Worm (Caenorhabditis elegans) whole organism, late embryonic: ENCODE measurements around the gene col-38.

Experiments used
- C38D4.7 ChIP-seq: fragments of 200-800 bp; sonication (Bioruptor generic); optimal IDR thresholded peaks from 2 replicates; lab custom pipeline; 2018; ENCODE audit warnings: mild to moderate bottlenecking, missing genetic modification characterization, moderate library complexity, missing compliant biosample characterization
- F13H6.1 ChIP-seq: sonication (generic microtip); optimal IDR thresholded peaks from 2 replicates; lab custom pipeline; 2016; ENCODE audit warnings: missing genetic modification characterization, missing compliant biosample characterization
- K02D7.2 ChIP-seq: sonication (generic microtip); optimal IDR thresholded peaks from 2 replicates; lab custom pipeline; 2017; ENCODE audit warnings: mild to moderate bottlenecking, missing genetic modification characterization, missing compliant biosample characterization
- Y22D7AL.16 ChIP-seq: sonication (generic microtip); optimal IDR thresholded peaks from 2 replicates; lab custom pipeline; 2016; ENCODE audit warnings: missing genetic modification characterization, missing compliant biosample characterization
- ceh-14 ChIP-seq: sonication (generic microtip); optimal IDR thresholded peaks from 2 replicates; lab custom pipeline; 2016; ENCODE audit warnings: missing genotype, missing genetic modification characterization, missing compliant biosample characterization
- ceh-2 ChIP-seq: sonication (generic microtip); optimal IDR thresholded peaks from 2 replicates; lab custom pipeline; 2016; ENCODE audit warnings: missing genotype, missing genetic modification characterization, missing compliant biosample characterization
- ceh-24 ChIP-seq: sonication (generic microtip); optimal IDR thresholded peaks from 2 replicates; lab custom pipeline; 2016; ENCODE audit warnings: mild to moderate bottlenecking, missing genetic modification characterization, missing compliant biosample characterization
- ceh-31 ChIP-seq: sonication (generic microtip); optimal IDR thresholded peaks from 2 replicates; lab custom pipeline; 2016; ENCODE audit warnings: missing genetic modification characterization, missing compliant biosample characterization
- ceh-9 ChIP-seq: sonication (generic microtip); optimal IDR thresholded peaks from 2 replicates; lab custom pipeline; 2016; ENCODE audit warnings: mild to moderate bottlenecking, missing genetic modification characterization, inconsistent platforms, missing compliant biosample characterization
- dmd-4 ChIP-seq: sonication (generic microtip); optimal IDR thresholded peaks from 2 replicates; lab custom pipeline; 2016; ENCODE audit warnings: borderline replicate concordance, missing genetic modification characterization, missing compliant biosample characterization
- elt-2 ChIP-seq: sonication (generic microtip); optimal IDR thresholded peaks from 2 replicates; lab custom pipeline; 2016; ENCODE audit warnings: missing genetic modification reagents, missing genetic modification characterization, missing compliant biosample characterization
- elt-4 ChIP-seq: sonication (generic microtip); optimal IDR thresholded peaks from 2 replicates; lab custom pipeline; 2016; ENCODE audit warnings: missing genetic modification characterization, missing compliant biosample characterization
- fkh-10 ChIP-seq: fragments of 150-350 bp; optimal IDR thresholded peaks from 2 replicates; lab custom pipeline; 2014; ENCODE audit warnings: missing biosample characterization, missing genetic modification reagents, missing genetic modification characterization
- gmeb-2 ChIP-seq: sonication (generic microtip); optimal IDR thresholded peaks from 2 replicates; lab custom pipeline; 2016; ENCODE audit warnings: missing genetic modification characterization, inconsistent platforms, missing compliant biosample characterization
- hlh-13 ChIP-seq: fragments of 200-800 bp; sonication (Bioruptor generic); optimal IDR thresholded peaks from 2 replicates; lab custom pipeline; 2018; ENCODE audit warnings: mild to moderate bottlenecking, missing genetic modification characterization, missing compliant biosample characterization
- hlh-15 ChIP-seq: sonication (generic microtip); optimal IDR thresholded peaks from 2 replicates; lab custom pipeline; 2016; ENCODE audit warnings: missing genetic modification characterization, missing compliant biosample characterization
- hlh-30 ChIP-seq: sonication (generic microtip); optimal IDR thresholded peaks from 2 replicates; lab custom pipeline; 2017; ENCODE audit warnings: antibody characterized with exemption, missing genetic modification characterization, missing compliant biosample characterization; ENCODE audit not compliant: insufficient read depth
- lin-11 ChIP-seq: fragments of 200-800 bp; sonication (Bioruptor generic); optimal IDR thresholded peaks from 2 replicates; lab custom pipeline; 2018; ENCODE audit warnings: mild to moderate bottlenecking, missing genetic modification characterization, missing compliant biosample characterization
- nfya-1 ChIP-seq: sonication (generic microtip); optimal IDR thresholded peaks from 2 replicates; lab custom pipeline; 2017; ENCODE audit warnings: missing genetic modification characterization, mild to moderate bottlenecking, missing compliant biosample characterization, antibody characterized with exemption, moderate library complexity
- nhr-11 ChIP-seq: fragments of 150-350 bp; optimal IDR thresholded peaks from 2 replicates; lab custom pipeline; 2014; ENCODE audit warnings: missing biosample characterization, missing genetic modification characterization
- nhr-232 ChIP-seq: sonication (generic microtip); optimal IDR thresholded peaks from 2 replicates; lab custom pipeline; 2016; ENCODE audit warnings: missing genetic modification characterization, missing compliant biosample characterization
- pat-9 ChIP-seq: fragments of 200-800 bp; sonication (Bioruptor generic); optimal IDR thresholded peaks from 2 replicates; lab custom pipeline; 2018; ENCODE audit warnings: mild to moderate bottlenecking, missing genetic modification characterization, moderate library complexity, missing compliant biosample characterization
- pax-1 ChIP-seq: fragments of 150-350 bp; optimal IDR thresholded peaks from 2 replicates; lab custom pipeline; 2014; ENCODE audit warnings: missing biosample characterization, missing genetic modification characterization
- pha-2 ChIP-seq: sonication (generic microtip); optimal IDR thresholded peaks from 2 replicates; lab custom pipeline; 2017; ENCODE audit warnings: mild to moderate bottlenecking, missing genetic modification characterization, missing compliant biosample characterization
- rnt-1 ChIP-seq: sonication (generic microtip); optimal IDR thresholded peaks from 2 replicates; lab custom pipeline; 2016; ENCODE audit warnings: missing genetic modification characterization, missing compliant biosample characterization
- sdc-2 ChIP-seq: sonication (generic microtip); optimal IDR thresholded peaks from 2 replicates; lab custom pipeline; 2016; ENCODE audit warnings: missing genotype, missing genetic modification characterization, missing compliant biosample characterization
- sox-2 ChIP-seq: fragments of 200-800 bp; sonication (Bioruptor generic); IDR thresholded peaks from 2 replicates; pipeline ENCODE4 v1.3.6; 2022; ENCODE audit warnings: missing genetic modification reagents, missing genetic modification characterization, missing compliant biosample characterization
- tbx-2 ChIP-seq: sonication (generic microtip); optimal IDR thresholded peaks from 2 replicates; lab custom pipeline; 2016; ENCODE audit warnings: missing genetic modification characterization, missing compliant biosample characterization
- tbx-7 ChIP-seq: sonication (generic microtip); optimal IDR thresholded peaks from 2 replicates; lab custom pipeline; 2016; ENCODE audit warnings: missing genotype, missing genetic modification characterization, missing compliant biosample characterization
- unc-3 ChIP-seq, 2 experiments: fragments of 200-800 bp in 1 of 2; sonication (Bioruptor generic) in 1 of 2; sonication (generic microtip) in 1 of 2; conservative IDR thresholded peaks in 1 of 2; optimal IDR thresholded peaks in 1 of 2; 2 replicates each; pipeline versions ENCODE4 v1.3.6 to Lab custom; 2016 to 2022; ENCODE audit warnings: missing compliant biosample characterization in 2 of 2, missing genetic modification characterization in 2 of 2, missing genetic modification reagents in 1 of 2
- unc-42 ChIP-seq: sonication (generic microtip); optimal IDR thresholded peaks from 2 replicates; lab custom pipeline; 2016; ENCODE audit warnings: missing genotype, missing genetic modification characterization, missing compliant biosample characterization
- unc-55 ChIP-seq: sonication (generic microtip); optimal IDR thresholded peaks from 2 replicates; lab custom pipeline; 2017; ENCODE audit warnings: missing biosample characterization, missing genetic modification reagents, missing genetic modification characterization
- ztf-16 ChIP-seq: sonication (generic microtip); optimal IDR thresholded peaks from 2 replicates; lab custom pipeline; 2017; ENCODE audit warnings: missing genetic modification characterization, missing compliant biosample characterization

The col-38 gene

ce11 chrII:8593840-8594625 lies 25.1 kb upstream of the col-38 start, which contains the start of gene aptf-3:
aptf-3 (plus strand) TSS chrII:8594190.
- TF ChIP-seq pat-9 (tag; lab: Kevin White, UChicago) (no peak), ceh-31 (no peak), elt-4 (tag; lab: Kevin White, UChicago) (no peak), nhr-232 (tag; lab: Kevin White, UChicago) (no peak), unc-3 (GFP tag; conservative IDR thresholded peaks at IDR 0.05; lab: Robert Waterston, UW) (no peak), unc-3 (tag; optimal IDR thresholded peaks at IDR 0.05; lab: Kevin White, UChicago) (no peak)

ce11 chrII:8590684-8591083 lies 21.8 kb upstream of the col-38 start, which contains the start of gene aptf-4:
aptf-4 (plus strand) TSS chrII:8590984.
- TF ChIP-seq C38D4.7, result no peak
- TF ChIP-seq nhr-11 (tag; lab: Kevin White, UChicago), result no peak
- TF ChIP-seq pha-2 (tag; lab: Kevin White, UChicago), result no peak
- TF ChIP-seq tbx-2, result no peak
- no peak for TF ChIP-seq dmd-4 (tag; lab: Kevin White, UChicago)
- no peak for TF ChIP-seq ceh-9 (tag; lab: Kevin White, UChicago)
- no peak for TF ChIP-seq K02D7.2 (tag; lab: Kevin White, UChicago)

- TF ChIP-seq hlh-13 (GFP tag; lab: Kevin White, UChicago) (no peak), lin-11 (tag; lab: Kevin White, UChicago) (no peak), ceh-9 (tag; lab: Kevin White, UChicago) (no peak), pat-9 (tag; lab: Kevin White, UChicago) (no peak), ceh-24 (tag; lab: Kevin White, UChicago) (no peak), tbx-7 (tag; lab: Kevin White, UChicago) (no peak), Y22D7AL.16 (tag; lab: Kevin White, UChicago) (no peak), elt-4 (tag; lab: Kevin White, UChicago) (no peak), ceh-14 (tag; lab: Kevin White, UChicago) (peak; percentile 53), F13H6.1 (no peak), ceh-31 (peak; percentile 81), sox-2 (GFP tag; lab: Robert Waterston, UW) (no peak), dmd-4 (tag; lab: Kevin White, UChicago) (no peak), sdc-2 (tag; lab: Kevin White, UChicago) (no peak), ztf-16 (tag; lab: Kevin White, UChicago) (no peak), rnt-1 (no peak), hlh-30 (tag; lab: Kevin White, UChicago) (no peak), unc-42 (peak; percentile 99), unc-3 (GFP tag; conservative IDR thresholded peaks at IDR 0.05; lab: Robert Waterston, UW) (no peak), unc-3 (tag; optimal IDR thresholded peaks at IDR 0.05; lab: Kevin White, UChicago) (no peak), pax-1 (tag; lab: Kevin White, UChicago) (no peak), unc-55 (GFP tag; lab: Kevin White, UChicago) (no peak), hlh-15 (tag; lab: Kevin White, UChicago) (no peak), ceh-2 (tag; lab: Kevin White, UChicago) (no peak), fkh-10 (GFP tag; lab: Kevin White, UChicago) (no peak), gmeb-2 (tag; lab: Kevin White, UChicago) (no peak), elt-2 (tag; lab: Kevin White, UChicago) (no peak)
These were observed 20.3 kb upstream of the col-38 start for ce11 chrII:8589227-8589626.

ce11 chrII:8588442-8588841 lies 19.6 kb upstream of the col-38 start:
- no peak for TF ChIP-seq nfya-1 (tag; lab: Kevin White, UChicago)
- TF ChIP-seq unc-42, result peak; percentile 81
- TF ChIP-seq, all 69 proteins: peak for 1
